Worm (Caenorhabditis elegans): ENCODE data around the gene C04H5.1.

C04H5.1 gene

ce11 chrII:14523645-14524223 lies 10.4 kb upstream of the C04H5.1 start, which contains the start of gene pot-2:
pot-2 (plus strand) TSS chrII:14524173.
- no peak for TF ChIP-seq elt-3 (tag; optimal IDR thresholded peaks at IDR 0.05)

ce11 chrII:14525013-14525412 lies 9.1 kb upstream of the C04H5.1 start, which contains the start of gene F57C2.4:
F57C2.4 (plus strand) TSS chrII:14525313.
- TF ChIP-seq C34F6.9 (tag; optimal IDR thresholded peaks at IDR 0.05): no peak
- TF ChIP-seq ZK546.5 (tag; optimal IDR thresholded peaks at IDR 0.05): no peak
- no peak for TF ChIP-seq nhr-237 (tag; optimal IDR thresholded peaks at IDR 0.05)
- TF ChIP-seq nhr-6 (tag; optimal IDR thresholded peaks at IDR 0.05): no peak
- no peak for TF ChIP-seq ztf-11 (tag; optimal IDR thresholded peaks at IDR 0.05)
- TF ChIP-seq dmd-4 (tag; optimal IDR thresholded peaks at IDR 0.05): no peak
- no peak for TF ChIP-seq F13H6.1 (tag; optimal IDR thresholded peaks at IDR 0.05)
- no peak for TF ChIP-seq nhr-21 (tag; optimal IDR thresholded peaks at IDR 0.05)
- TF ChIP-seq nhr-12 (tag; optimal IDR thresholded peaks at IDR 0.05): no peak
- TF ChIP-seq mdl-1 (tag; optimal IDR thresholded peaks at IDR 0.05): no peak
- TF ChIP-seq zag-1 (tag; optimal IDR thresholded peaks at IDR 0.05): no peak
- TF ChIP-seq lin-13 (GFP tag; optimal IDR thresholded peaks at IDR 0.05): no peak
- no peak for TF ChIP-seq blmp-1 (tag; optimal IDR thresholded peaks at IDR 0.05; ENCODE audit: insufficient read depth)
- TF ChIP-seq sma-9 (GFP tag; optimal IDR thresholded peaks at IDR 0.05): no peak
- no peak for TF ChIP-seq sma-9 (tag; optimal IDR thresholded peaks at IDR 0.05)
- TF ChIP-seq R02D3.7 (tag; optimal IDR thresholded peaks at IDR 0.05): no peak
- TF ChIP-seq fos-1 (tag; optimal IDR thresholded peaks at IDR 0.05): no peak
- TF ChIP-seq aly-2 (tag; optimal IDR thresholded peaks at IDR 0.05): no peak

- TF ChIP-seq sma-9 (GFP tag; optimal IDR thresholded peaks at IDR 0.05) (no peak), sma-9 (tag; optimal IDR thresholded peaks at IDR 0.05) (no peak), peb-1 (tag; optimal IDR thresholded peaks at IDR 0.05) (no peak), lin-11 (tag; optimal IDR thresholded peaks at IDR 0.05) (no peak), unc-62 (GFP tag; optimal IDR thresholded peaks at IDR 0.05) (no peak), elt-1 (tag; optimal IDR thresholded peaks at IDR 0.05) (no peak), ztf-11 (tag; optimal IDR thresholded peaks at IDR 0.05) (no peak), ZK546.5 (tag; optimal IDR thresholded peaks at IDR 0.05) (no peak), gmeb-1 (tag; optimal IDR thresholded peaks at IDR 0.05) (no peak), aly-2 (tag; optimal IDR thresholded peaks at IDR 0.05) (no peak), nhr-6 (tag; optimal IDR thresholded peaks at IDR 0.05) (no peak), blmp-1 (tag; optimal IDR thresholded peaks at IDR 0.05; ENCODE audit: insufficient read depth) (no peak)
Observed at ce11 chrII:14527104-14527503, 7.0 kb upstream of the C04H5.1 start.

ce11 chrII:14528233-14528802 lies 5.8 kb upstream of the C04H5.1 start, which contains the start of the genes F57C2.5 and spat-1:
F57C2.5 (minus strand) TSS chrII:14528239.
spat-1 (plus strand) TSS chrII:14528752.
- no peak for TF ChIP-seq nhr-10 (tag; optimal IDR thresholded peaks at IDR 0.05)
- TF ChIP-seq sma-9 (GFP tag; optimal IDR thresholded peaks at IDR 0.05): no peak
- no peak for TF ChIP-seq sma-9 (tag; optimal IDR thresholded peaks at IDR 0.05)
- TF ChIP-seq ztf-11 (tag; optimal IDR thresholded peaks at IDR 0.05): no peak
- peak; percentile 81 for TF ChIP-seq C34F6.9 (tag; optimal IDR thresholded peaks at IDR 0.05)
- no peak for TF ChIP-seq Y55F3AM.14 (GFP tag; optimal IDR thresholded peaks at IDR 0.05)
- TF ChIP-seq elt-3 (tag; optimal IDR thresholded peaks at IDR 0.05): no peak
- no peak for TF ChIP-seq lin-11 (tag; optimal IDR thresholded peaks at IDR 0.05)
- no peak for TF ChIP-seq mbf-1 (tag; optimal IDR thresholded peaks at IDR 0.05)
- no peak for TF ChIP-seq ztf-1 (GFP tag; conservative IDR thresholded peaks at IDR 0.05)
- no peak for TF ChIP-seq nhr-77 (tag; optimal IDR thresholded peaks at IDR 0.05)
- no peak for TF ChIP-seq ama-1 (optimal IDR thresholded peaks at IDR 0.05)
- no peak for TF ChIP-seq ceh-16 (tag; optimal IDR thresholded peaks at IDR 0.05)
- TF ChIP-seq snpc-4 (tag; optimal IDR thresholded peaks at IDR 0.05): peak; percentile 2
- TF ChIP-seq nhr-129 (tag; optimal IDR thresholded peaks at IDR 0.05): peak; percentile 72
- TF ChIP-seq ceh-82 (tag; optimal IDR thresholded peaks at IDR 0.05): no peak
- TF ChIP-seq mdl-1 (tag; optimal IDR thresholded peaks at IDR 0.05): no peak
- no peak for TF ChIP-seq peb-1 (tag; optimal IDR thresholded peaks at IDR 0.05)
- peak; percentile 33 for TF ChIP-seq gmeb-1 (tag; optimal IDR thresholded peaks at IDR 0.05)
- no peak for TF ChIP-seq ZK546.5 (tag; optimal IDR thresholded peaks at IDR 0.05)
- TF ChIP-seq lin-39 (tag; optimal IDR thresholded peaks at IDR 0.05): no peak
- TF ChIP-seq fos-1 (tag; optimal IDR thresholded peaks at IDR 0.05): peak; percentile 46
- peak; percentile 88 for TF ChIP-seq unc-55 (GFP tag; optimal IDR thresholded peaks at IDR 0.05)
- TF ChIP-seq blmp-1 (tag; optimal IDR thresholded peaks at IDR 0.05; ENCODE audit: insufficient read depth): no peak
- no peak for TF ChIP-seq nhr-11 (tag; optimal IDR thresholded peaks at IDR 0.05)
- peak; percentile 65 for TF ChIP-seq lin-13 (GFP tag; optimal IDR thresholded peaks at IDR 0.05)
- no peak for TF ChIP-seq nhr-237 (tag; optimal IDR thresholded peaks at IDR 0.05)
- TF ChIP-seq unc-39 (tag; optimal IDR thresholded peaks at IDR 0.05): no peak
- TF ChIP-seq skn-1 (tag; optimal IDR thresholded peaks at IDR 0.05): no peak
- TF ChIP-seq nhr-12 (tag; optimal IDR thresholded peaks at IDR 0.05): no peak
- TF ChIP-seq sma-3 (GFP tag; optimal IDR thresholded peaks at IDR 0.05): peak; percentile 84
- TF ChIP-seq ztf-4 (tag; optimal IDR thresholded peaks at IDR 0.05): no peak
- peak; percentile 70 for TF ChIP-seq crh-2 (tag; optimal IDR thresholded peaks at IDR 0.05)
- peak; percentile 63 for TF ChIP-seq nhr-25 (tag; optimal IDR thresholded peaks at IDR 0.05)
- no peak for TF ChIP-seq sem-4 (tag; optimal IDR thresholded peaks at IDR 0.05)
- peak; percentile 59 for TF ChIP-seq F13H6.1 (tag; optimal IDR thresholded peaks at IDR 0.05)
- TF ChIP-seq nhr-23 (tag; optimal IDR thresholded peaks at IDR 0.05): no peak
- no peak for TF ChIP-seq dmd-4 (tag; optimal IDR thresholded peaks at IDR 0.05)

All from whole organism, L2 larva.